Worm (Caenorhabditis elegans): Measurements from ENCODE around the gene F43D2.3.

F43D2.3 gene

DNA sequence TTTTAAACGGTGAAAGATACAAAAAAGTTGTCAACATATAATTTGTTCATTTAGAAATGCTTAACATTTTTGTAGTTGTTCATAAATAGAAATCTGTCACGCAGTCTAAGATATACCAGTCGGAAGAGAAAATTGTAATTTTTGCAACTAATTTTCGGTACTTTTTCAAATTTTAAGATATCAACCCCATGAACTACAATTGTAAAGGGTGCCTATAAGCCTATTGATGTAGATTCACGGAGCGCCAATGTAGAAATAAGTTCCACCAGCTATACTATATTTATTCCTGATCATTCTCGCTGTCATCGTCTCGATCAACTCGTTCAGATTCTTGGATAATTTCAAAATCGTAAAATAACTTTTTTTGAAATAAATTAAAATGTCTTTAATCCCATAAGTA is 36.7 kb upstream of the F43D2.3 start:
- TF ChIP-seq B0261.1 (tag; optimal IDR thresholded peaks at IDR 0.05) (no peak), tbp1 (GFP tag; optimal IDR thresholded peaks at IDR 0.05) (no peak), ztf-22 (GFP tag; optimal IDR thresholded peaks at IDR 0.05) (no peak), F52B5.7 (tag; optimal IDR thresholded peaks at IDR 0.05) (no peak), nfyb-1 (GFP tag; IDR thresholded peaks at IDR 0.05) (peak; percentile 44; the same call in 1 of the 2 replicates), aptf-2 (GFP tag; conservative IDR thresholded peaks at IDR 0.05) (no peak), T07F8.4 (tag; optimal IDR thresholded peaks at IDR 0.05) (no peak), repo-1 (tag; optimal IDR thresholded peaks at IDR 0.05) (peak; percentile 34), lsy-27 (tag; optimal IDR thresholded peaks at IDR 0.05; ENCODE audit: borderline replicate concordance, insufficient read depth) (no peak)

DNA sequence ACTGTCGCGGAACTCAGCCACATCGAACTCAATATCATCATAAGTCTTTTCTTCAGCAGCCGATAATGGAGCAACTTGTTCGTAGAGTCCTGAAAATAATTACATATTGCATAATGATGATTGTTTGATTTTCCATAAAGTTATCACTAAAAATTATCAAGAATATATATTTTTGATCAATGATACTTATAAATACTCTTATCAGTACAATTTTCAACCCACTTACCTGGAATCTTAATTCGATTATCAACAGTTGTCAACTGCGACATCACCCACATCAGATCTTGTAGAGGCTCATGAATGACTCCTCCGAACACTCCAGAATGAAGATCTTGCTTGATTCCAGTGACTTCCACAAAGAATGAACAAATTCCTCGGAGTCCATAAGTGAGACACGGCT is 35.7 kb upstream of the F43D2.3 start:
- TF ChIP-seq nhr-80 (tag; optimal IDR thresholded peaks at IDR 0.05): peak; percentile 5
- no peak for TF ChIP-seq ccch-3 (GFP tag; optimal IDR thresholded peaks at IDR 0.05)
- no peak for TF ChIP-seq cebp-1 (GFP tag; IDR thresholded peaks at IDR 0.05)
- no peak for TF ChIP-seq cebp-1 (tag; optimal IDR thresholded peaks at IDR 0.05)

DNA sequence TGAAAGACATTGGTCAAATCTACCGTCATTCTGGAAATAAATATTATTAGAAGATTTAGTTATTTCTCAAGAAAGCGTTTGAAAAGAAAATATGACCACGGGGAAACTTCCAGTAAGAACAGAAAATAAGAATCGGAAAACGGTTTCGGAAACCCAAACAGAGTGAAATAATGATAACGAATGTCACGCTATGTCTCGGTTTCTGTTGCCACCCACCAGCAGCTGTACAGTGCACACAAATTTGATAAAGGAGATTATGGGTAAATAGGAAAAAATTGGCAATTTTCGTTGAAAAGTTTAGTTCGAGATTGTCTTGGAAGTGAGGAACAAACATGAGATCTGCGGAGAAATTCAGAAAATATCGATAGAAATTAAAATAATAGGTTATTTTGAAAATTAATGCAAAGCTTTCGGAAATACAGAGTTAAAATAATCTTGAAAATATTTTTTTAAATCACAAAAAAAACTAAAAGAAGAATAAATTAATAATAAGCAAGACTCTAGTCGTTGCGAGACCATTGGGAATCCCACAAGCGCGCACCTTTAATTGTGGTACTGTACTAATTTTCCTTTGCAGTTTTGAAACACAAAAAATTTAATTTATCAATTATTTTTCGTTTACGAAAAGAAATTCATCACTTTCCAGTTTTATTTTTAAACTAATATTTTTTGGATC is 34.5 kb upstream of the F43D2.3 start, which contains the start of gene pes-9:
pes-9 (minus strand) TSS at position 30 of the 676 bp plus-strand sequence.
- no peak for TF ChIP-seq ztf-6 (GFP tag; IDR thresholded peaks at IDR 0.05)
- no peak for TF ChIP-seq ceh-58 (GFP tag; IDR thresholded peaks at IDR 0.05)
- no peak for TF ChIP-seq ceh-40 (GFP tag; IDR thresholded peaks at IDR 0.05)
- no peak for TF ChIP-seq F23B12.7 (tag; optimal IDR thresholded peaks at IDR 0.05; ENCODE audit: insufficient read depth)
- peak; percentile 43 for TF ChIP-seq madf-6 (GFP tag; IDR thresholded peaks at IDR 0.05)
- TF ChIP-seq B0336.3 (GFP tag; IDR thresholded peaks at IDR 0.05): no peak
- TF ChIP-seq ceh-91 (GFP tag; IDR thresholded peaks at IDR 0.05): no peak
- TF ChIP-seq nhr-80 (tag; optimal IDR thresholded peaks at IDR 0.05): peak; percentile 52
- no peak for TF ChIP-seq Y56A3A.18 (GFP tag; IDR thresholded peaks at IDR 0.05)
- TF ChIP-seq nfya-2 (GFP tag; IDR thresholded peaks at IDR 0.05): no peak
- TF ChIP-seq nfya-1 (tag; optimal IDR thresholded peaks at IDR 0.05; ENCODE audit: borderline replicate concordance, insufficient read depth): no peak
- TF ChIP-seq F55B11.4 (tag; optimal IDR thresholded peaks at IDR 0.05; ENCODE audit: borderline replicate concordance, insufficient read depth): no peak
- no peak for TF ChIP-seq ztf-26 (tag; optimal IDR thresholded peaks at IDR 0.05)
- peak; percentile 12 for TF ChIP-seq efl-1 (GFP tag; optimal IDR thresholded peaks at IDR 0.05)
- no peak for TF ChIP-seq F52B5.7 (tag; optimal IDR thresholded peaks at IDR 0.05)
- no peak for TF ChIP-seq unc-130 (GFP tag; optimal IDR thresholded peaks at IDR 0.05)
- TF ChIP-seq lsl-1 (GFP tag; optimal IDR thresholded peaks at IDR 0.05): peak; percentile 74
- no peak for TF ChIP-seq madf-8 (GFP tag; conservative IDR thresholded peaks at IDR 0.05)
- peak; percentile 78 for TF ChIP-seq F33H1.4 (GFP tag; IDR thresholded peaks at IDR 0.05)
- no peak for TF ChIP-seq snpc-3.4 (tag; optimal IDR thresholded peaks at IDR 0.05)
- TF ChIP-seq zim-3 (tag; optimal IDR thresholded peaks at IDR 0.05): no peak
- no peak for TF ChIP-seq mel-28 (tag; optimal IDR thresholded peaks at IDR 0.05; ENCODE audit: borderline replicate concordance)
- TF ChIP-seq C17E4.6 (GFP tag; IDR thresholded peaks at IDR 0.05): no peak
